Worm (Caenorhabditis elegans) whole organism, late embryonic: ENCODE measurements around the gene W10C6.2.
"Not testable (repeated sequence)": the region's sequence is repeated elsewhere in the genome, so short reads cannot be mapped to it uniquely, and the experiment has no call there.

Experiments
- ceh-22 ChIP-seq: sonication (generic microtip); optimal IDR thresholded peaks from 2 replicates; lab custom pipeline; 2017; ENCODE audit warnings: missing biosample characterization, missing genetic modification characterization
- che-1 ChIP-seq: sonication (generic microtip); optimal IDR thresholded peaks from 2 replicates; lab custom pipeline; 2016; ENCODE audit warnings: mild to moderate bottlenecking, missing genetic modification characterization, missing compliant biosample characterization
- dve-1 ChIP-seq: sonication (generic microtip); optimal IDR thresholded peaks from 2 replicates; lab custom pipeline; 2017; ENCODE audit warnings: antibody characterized with exemption, mild to moderate bottlenecking, missing genetic modification characterization, missing compliant biosample characterization
- nfya-1 ChIP-seq: sonication (generic microtip); optimal IDR thresholded peaks from 2 replicates; lab custom pipeline; 2017; ENCODE audit warnings: missing genetic modification characterization, mild to moderate bottlenecking, missing compliant biosample characterization, antibody characterized with exemption, moderate library complexity
- nhr-11 ChIP-seq: fragments of 150-350 bp; optimal IDR thresholded peaks from 2 replicates; lab custom pipeline; 2014; ENCODE audit warnings: missing biosample characterization, missing genetic modification characterization
- pha-4 ChIP-seq: fragments of 150-350 bp; optimal IDR thresholded peaks from 2 replicates; lab custom pipeline; 2018; ENCODE audit warnings: missing biosample characterization, missing genetic modification reagents, missing genetic modification characterization
- rnt-1 ChIP-seq: sonication (generic microtip); optimal IDR thresholded peaks from 2 replicates; lab custom pipeline; 2016; ENCODE audit warnings: missing genetic modification characterization, missing compliant biosample characterization
- tbx-7 ChIP-seq: sonication (generic microtip); optimal IDR thresholded peaks from 2 replicates; lab custom pipeline; 2016; ENCODE audit warnings: missing genotype, missing genetic modification characterization, missing compliant biosample characterization

- not testable (repeated sequence) for TF ChIP-seq nfya-1; che-1; ceh-22 (tag; lab: Kevin White, UChicago); pha-4 (tag; lab: Kevin White, UChicago); nhr-11; dve-1 (tag; lab: Kevin White, UChicago); rnt-1 (tag; lab: Kevin White, UChicago); tbx-7 (tag; lab: Kevin White, UChicago)
Observed at ce11 chrII:11168893-11169292, 47.2 kb upstream of the W10C6.2 start.
